Fruit fly (Drosophila melanogaster) whole organism, embryonic: ENCODE data around the gene CG14795.

ENCODE experiments used
- Antp ChIP-seq: fragments of 200-800 bp; sonication (Bioruptor generic); optimal IDR thresholded peaks from 3 replicates; lab custom pipeline; 2016; ENCODE audit warnings: missing biosample characterization, missing genetic modification characterization
- CG10979 ChIP-seq: fragments of 200-800 bp; sonication (Bioruptor generic); optimal IDR thresholded peaks from 2 replicates; lab custom pipeline; 2018; ENCODE audit warnings: missing biosample characterization, mild to moderate bottlenecking, missing genetic modification characterization, moderate library complexity
- CG11247 ChIP-seq: fragments of 200-800 bp; sonication (Bioruptor generic); IDR thresholded peaks from 2 replicates; pipeline ENCODE4 v1.3.6; 2022; ENCODE audit warnings: missing biosample characterization, missing genetic modification characterization
- CG12299 ChIP-seq: fragments of 200-800 bp; sonication (Bioruptor generic); optimal IDR thresholded peaks from 2 replicates; lab custom pipeline; 2018; ENCODE audit warnings: missing biosample characterization, mild to moderate bottlenecking, missing genetic modification characterization
- CG14014 ChIP-seq: fragments of 200-800 bp; sonication (Bioruptor generic); IDR thresholded peaks from 2 replicates; pipeline ENCODE4 v1.3.6; 2022; ENCODE audit warnings: missing biosample characterization, missing genetic modification characterization
- CG15011 ChIP-seq: fragments of 200-800 bp; sonication (Bioruptor generic); optimal IDR thresholded peaks from 3 replicates; lab custom pipeline; 2018; ENCODE audit warnings: missing biosample characterization, mild to moderate bottlenecking, missing genetic modification characterization
- CG17328 ChIP-seq: fragments of 200-800 bp; sonication (Bioruptor generic); IDR thresholded peaks from 2 replicates; pipeline ENCODE4 v1.3.6; 2022; ENCODE audit warnings: missing biosample characterization, missing genetic modification characterization
- CG17912 ChIP-seq: fragments of 200-800 bp; sonication (Bioruptor generic); optimal IDR thresholded peaks from 2 replicates; lab custom pipeline; 2018; ENCODE audit warnings: missing biosample characterization, mild to moderate bottlenecking, missing genetic modification characterization
- CG18262 ChIP-seq: fragments of 200-800 bp; optimal IDR thresholded peaks from 3 replicates; lab custom pipeline; 2019; ENCODE audit warnings: missing biosample characterization, mild to moderate bottlenecking, missing genetic modification characterization, moderate library complexity
- CG32532 ChIP-seq: fragments of 200-800 bp; sonication (Bioruptor generic); IDR thresholded peaks from 2 replicates; pipeline ENCODE4 v1.3.6; 2022; ENCODE audit warnings: missing biosample characterization, missing genetic modification characterization
- CG32772 ChIP-seq: fragments of 200-800 bp; sonication (Bioruptor generic); IDR thresholded peaks from 2 replicates; pipeline ENCODE4 v1.3.6; 2022; ENCODE audit warnings: missing biosample characterization, missing genetic modification characterization
- CG34376 ChIP-seq: fragments of 200-800 bp; sonication (Bioruptor generic); optimal IDR thresholded peaks from 2 replicates; lab custom pipeline; 2018; ENCODE audit warnings: missing biosample characterization, mild to moderate bottlenecking, missing genetic modification characterization
- CG6254 ChIP-seq: fragments of 200-800 bp; sonication (Bioruptor generic); optimal IDR thresholded peaks from 3 replicates; lab custom pipeline; 2017; ENCODE audit warnings: mild to moderate bottlenecking, missing biosample characterization, missing genetic modification reagents, missing genetic modification characterization
- CG7357 ChIP-seq: fragments of 200-800 bp; sonication (Bioruptor generic); IDR thresholded peaks from 3 replicates; pipeline ENCODE4 v1.3.6; 2022; ENCODE audit warnings: missing biosample characterization, missing genetic modification characterization
- CG7556 ChIP-seq: fragments of 200-800 bp; sonication (Bioruptor generic); optimal IDR thresholded peaks from 2 replicates; lab custom pipeline; 2017; ENCODE audit warnings: missing biosample characterization, mild to moderate bottlenecking, missing genetic modification characterization
- CG8089 ChIP-seq: fragments of 200-800 bp; sonication (Bioruptor generic); optimal IDR thresholded peaks from 3 replicates; lab custom pipeline; 2016; ENCODE audit warnings: missing biosample characterization, missing genetic modification characterization
- CG8388 ChIP-seq: fragments of 200-800 bp; sonication (Bioruptor generic); optimal IDR thresholded peaks from 2 replicates; lab custom pipeline; 2019; ENCODE audit warnings: missing biosample characterization, mild to moderate bottlenecking, missing genetic modification characterization, moderate library complexity
- Doc2 ChIP-seq: fragments of 200-800 bp; sonication (Bioruptor generic); IDR thresholded peaks from 2 replicates; pipeline ENCODE4 v1.3.6; 2022; ENCODE audit warnings: missing biosample characterization, missing genetic modification characterization
- Doc3 ChIP-seq: fragments of 200-800 bp; sonication (Bioruptor generic); IDR thresholded peaks from 3 replicates; pipeline ENCODE4 v1.3.6; 2022; ENCODE audit warnings: missing biosample characterization, missing genetic modification characterization; ENCODE audit not compliant: partially characterized antibody
- Dp ChIP-seq: fragments of 200-800 bp; sonication (Bioruptor generic); optimal IDR thresholded peaks from 2 replicates; lab custom pipeline; 2018; ENCODE audit warnings: missing biosample characterization, mild to moderate bottlenecking, missing genetic modification characterization, moderate library complexity
- Fer1 ChIP-seq: fragments of 200-800 bp; sonication (Bioruptor generic); optimal IDR thresholded peaks from 2 replicates; lab custom pipeline; 2017; ENCODE audit warnings: missing biosample characterization, mild to moderate bottlenecking, missing genetic modification characterization
- Hmr ChIP-seq: fragments of 200-800 bp; sonication (Bioruptor generic); optimal IDR thresholded peaks from 3 replicates; lab custom pipeline; 2017; ENCODE audit warnings: mild to moderate bottlenecking, missing biosample characterization, missing genetic modification reagents, missing genetic modification characterization
- Lim3 ChIP-seq: fragments of 200-800 bp; sonication (Bioruptor generic); IDR thresholded peaks from 2 replicates; pipeline ENCODE4 v1.3.6; 2022; ENCODE audit warnings: missing biosample characterization, missing genetic modification characterization
- Nf-YA ChIP-seq: fragments of 200-800 bp; sonication (Bioruptor generic); IDR thresholded peaks from 2 replicates; pipeline ENCODE4 v1.3.6; 2022; ENCODE audit warnings: missing biosample characterization, missing genetic modification characterization
- Oaz ChIP-seq: fragments of 200-800 bp; sonication (Bioruptor generic); IDR thresholded peaks from 2 replicates; pipeline ENCODE4 v1.3.6; 2022; ENCODE audit warnings: missing biosample characterization, missing genetic modification characterization
- PHDP ChIP-seq: fragments of 200-800 bp; sonication (Bioruptor generic); optimal IDR thresholded peaks from 3 replicates; lab custom pipeline; 2018; ENCODE audit warnings: missing biosample characterization, mild to moderate bottlenecking, missing genetic modification characterization, moderate library complexity
- Vsx1 ChIP-seq: fragments of 200-800 bp; sonication (Bioruptor generic); optimal IDR thresholded peaks from 2 replicates; lab custom pipeline; 2017; ENCODE audit warnings: missing biosample characterization, mild to moderate bottlenecking, missing genetic modification characterization, missing genetic modification reagents
- Xrp1 ChIP-seq: fragments of 200-800 bp; sonication (Bioruptor generic); IDR thresholded peaks from 2 replicates; pipeline ENCODE4 v1.3.6; 2022; ENCODE audit warnings: missing biosample characterization, missing genetic modification characterization
- YL-1 ChIP-seq: fragments of 200-800 bp; sonication (Bioruptor generic); optimal IDR thresholded peaks from 3 replicates; lab custom pipeline; 2017; ENCODE audit warnings: missing biosample characterization, mild to moderate bottlenecking, missing genetic modification characterization
- ap ChIP-seq: fragments of 200-800 bp; sonication (Bioruptor generic); IDR thresholded peaks from 2 replicates; pipeline ENCODE4 v1.3.6; 2022; ENCODE audit warnings: missing biosample characterization, missing genetic modification characterization
- ase ChIP-seq: fragments of 200-800 bp; sonication (Bioruptor generic); IDR thresholded peaks from 3 replicates; pipeline ENCODE4 v1.3.6; 2022; ENCODE audit warnings: missing biosample characterization, missing genetic modification characterization
- cad ChIP-seq: fragments of >200 bp; optimal IDR thresholded peaks from 2 replicates; lab custom pipeline; 2017; ENCODE audit warnings: missing biosample characterization, missing genetic modification characterization
- caup ChIP-seq: fragments of 200-800 bp; sonication (Bioruptor generic); optimal IDR thresholded peaks from 3 replicates; lab custom pipeline; 2017; ENCODE audit warnings: missing biosample characterization, mild to moderate bottlenecking, missing genetic modification characterization, moderate library complexity; ENCODE audit not compliant: severe bottlenecking
- crc ChIP-seq: fragments of 200-800 bp; sonication (Bioruptor generic); optimal IDR thresholded peaks from 2 replicates; lab custom pipeline; 2016; ENCODE audit warnings: missing biosample characterization, missing genetic modification characterization
- dan ChIP-seq: fragments of 200-800 bp; sonication (Bioruptor generic); IDR thresholded peaks from 2 replicates; pipeline ENCODE4 v1.3.6; 2022; ENCODE audit warnings: missing biosample characterization, missing genetic modification characterization
- ind ChIP-seq: fragments of 200-800 bp; sonication (Bioruptor generic); optimal IDR thresholded peaks from 3 replicates; lab custom pipeline; 2016; ENCODE audit warnings: missing biosample characterization, missing genetic modification characterization
- jumu ChIP-seq: fragments of 200-800 bp; sonication (Bioruptor generic); optimal IDR thresholded peaks from 3 replicates; lab custom pipeline; 2016; ENCODE audit warnings: missing biosample characterization, missing genetic modification characterization
- lola ChIP-seq, 3 experiments: fragments of >200 bp in 2 of 3; fragments of 200-800 bp in 1 of 3; sonication (Bioruptor generic) in 1 of 3; optimal IDR thresholded peaks; 2 replicates each; lab custom pipeline; 2017 to 2019; ENCODE audit warnings: missing biosample characterization in 3 of 3, missing genetic modification characterization in 3 of 3, mild to moderate bottlenecking in 1 of 3, moderate library complexity in 1 of 3
- luna ChIP-seq: fragments of 200-800 bp; sonication (Bioruptor generic); optimal IDR thresholded peaks from 2 replicates; lab custom pipeline; 2016; ENCODE audit warnings: missing biosample characterization, missing genetic modification characterization
- phol ChIP-seq: fragments of 200-800 bp; sonication (Bioruptor generic); optimal IDR thresholded peaks from 3 replicates; lab custom pipeline; 2018; ENCODE audit warnings: missing biosample characterization, mild to moderate bottlenecking, missing genetic modification characterization, moderate library complexity
- prd ChIP-seq, 3 experiments: fragments of >200 bp in 2 of 3; fragments of 200-800 bp in 1 of 3; sonication (Bioruptor generic) in 1 of 3; optimal IDR thresholded peaks in 2 of 3; IDR thresholded peaks in 1 of 3; 2 replicates in 2 of 3; 3 replicates in 1 of 3; pipeline versions ENCODE4 v1.3.6 to Lab custom; 2017 to 2022; ENCODE audit warnings: missing biosample characterization in 1 of 3, missing genetic modification characterization in 1 of 3
- pros ChIP-seq: fragments of 200-800 bp; sonication (Bioruptor generic); optimal IDR thresholded peaks from 3 replicates; lab custom pipeline; 2019; ENCODE audit warnings: missing biosample characterization, mild to moderate bottlenecking, missing genetic modification characterization, moderate library complexity
- scrt ChIP-seq: fragments of 200-800 bp; sonication (Bioruptor generic); optimal IDR thresholded peaks from 2 replicates; lab custom pipeline; 2018; ENCODE audit warnings: missing biosample characterization, mild to moderate bottlenecking, missing genetic modification characterization, moderate library complexity
- sna ChIP-seq: fragments of 200-800 bp; sonication (Bioruptor generic); IDR thresholded peaks from 2 replicates; pipeline ENCODE4 v1.3.6; 2022; ENCODE audit warnings: missing biosample characterization, missing genetic modification characterization; ENCODE audit not compliant: partially characterized antibody
- sqz ChIP-seq: fragments of 200-800 bp; sonication (Bioruptor generic); optimal IDR thresholded peaks from 3 replicates; lab custom pipeline; 2018; ENCODE audit warnings: missing biosample characterization, mild to moderate bottlenecking, missing genetic modification characterization
- stc ChIP-seq: fragments of 200-800 bp; sonication (Bioruptor generic); IDR thresholded peaks from 2 replicates; pipeline ENCODE4 v1.3.6; 2022; ENCODE audit warnings: missing biosample characterization, missing genetic modification characterization
- tin ChIP-seq: fragments of 200-800 bp; sonication (Bioruptor generic); optimal IDR thresholded peaks from 3 replicates; lab custom pipeline; 2016; ENCODE audit warnings: missing biosample characterization, missing genetic modification characterization
- tna ChIP-seq: fragments of 200-800 bp; sonication (Bioruptor generic); IDR thresholded peaks from 2 replicates; pipeline ENCODE4 v1.3.6; 2022; ENCODE audit warnings: missing biosample characterization, missing genetic modification characterization; ENCODE audit not compliant: partially characterized antibody
- z ChIP-seq: fragments of 200-800 bp; sonication (Bioruptor generic); IDR thresholded peaks from 3 replicates; pipeline ENCODE4 v1.3.6; 2022; ENCODE audit warnings: missing biosample characterization, missing genetic modification characterization

CG14795 gene

DNA sequence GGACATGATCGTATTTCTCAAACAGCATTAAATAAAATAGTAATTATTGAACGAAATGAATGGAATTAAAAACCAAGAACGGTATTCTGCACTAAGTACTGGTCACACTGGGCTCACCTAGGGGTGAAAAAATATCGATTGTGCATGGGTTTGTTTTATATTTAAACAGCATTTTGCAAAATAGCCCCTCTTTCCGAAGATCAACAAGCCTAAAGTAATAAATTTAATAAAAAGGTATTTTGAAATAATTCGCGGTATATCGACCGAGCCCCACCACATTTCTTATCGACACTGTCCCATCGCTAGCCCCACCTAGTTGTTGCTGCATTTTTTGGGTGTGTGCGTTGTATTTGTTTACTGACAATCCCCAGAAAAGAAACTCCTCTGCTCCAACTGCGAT, 42.0 kb downstream of the CG14795 start, which contains the start of gene pck (continued):
- peak in 1 of 3 experiments; percentile 48 for TF ChIP-seq lola (GFP tag; optimal IDR thresholded peaks at IDR 0.05; lab: Kevin White, UChicago)
- 0 out of 2 replicates have a peak, but pooled peaks have one; percentile 42 for TF ChIP-seq CG11247 (GFP tag; lab: Robert Waterston, UW)
- TF ChIP-seq sna (GFP tag; lab: Robert Waterston, UW) = peak; percentile 49; the same call in 1 of the 2 replicates
- TF ChIP-seq z = no peak
- TF ChIP-seq CG7357 (GFP tag; lab: Robert Waterston, UW) = peak; percentile 20; the same call in 1 of the 3 replicates
- no peak for TF ChIP-seq CG8089 (GFP tag; lab: Kevin White, UChicago)
- peak; percentile 64 for TF ChIP-seq CG8388 (GFP tag; lab: Kevin White, UChicago)
- no peak for TF ChIP-seq prd (optimal IDR thresholded peaks at IDR 0.05; lab: Kevin White, UChicago)
- peak; percentile 83 for TF ChIP-seq prd (GFP tag; IDR thresholded peaks at IDR 0.05; lab: Robert Waterston, UW)
- TF ChIP-seq CG32772 (GFP tag; lab: Robert Waterston, UW) = peak; percentile 43; the same call in 1 of the 2 replicates
- TF ChIP-seq stc (GFP tag; lab: Robert Waterston, UW) = peak; percentile 70; the same call in 1 of the 2 replicates
- TF ChIP-seq phol (tag; lab: Kevin White, UChicago) = peak; percentile 53
- peak; percentile 24 for TF ChIP-seq CG12299 (tag; lab: Kevin White, UChicago)
- TF ChIP-seq YL-1 (GFP tag; lab: Kevin White, UChicago) = peak; percentile 84
- TF ChIP-seq dan (GFP tag; lab: Robert Waterston, UW) = no peak
- TF ChIP-seq Dp (GFP tag; lab: Kevin White, UChicago) = peak; percentile 58
- TF ChIP-seq Vsx1 (GFP tag; lab: Kevin White, UChicago) = no peak
- TF ChIP-seq, all 482 proteins: peak for 297

DNA sequence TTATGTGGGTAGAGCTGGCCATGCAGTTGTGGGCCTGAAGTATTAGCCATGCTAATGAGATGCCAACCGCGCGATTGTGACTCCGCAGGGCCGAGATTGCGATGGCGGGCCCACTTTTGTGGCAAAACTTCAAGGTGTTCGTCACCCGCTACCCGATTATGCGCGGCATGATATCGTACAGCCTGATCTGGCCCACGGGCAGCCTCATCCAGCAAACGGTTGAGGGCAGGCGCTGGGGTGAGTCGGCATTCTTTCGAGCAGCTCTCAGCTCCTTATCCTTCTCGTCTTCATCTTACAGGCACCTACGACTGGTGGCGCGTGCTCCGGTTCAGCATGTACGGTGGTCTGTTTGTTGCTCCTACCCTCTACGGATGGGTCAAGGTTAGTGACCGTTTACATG, 42.9 kb downstream of the CG14795 start, which contains the start of gene CG32808:
Gene CG32808, minus strand, starts transcription at position 101 of the 400 bp plus-strand sequence.
- TF ChIP-seq Nf-YA (GFP tag; lab: Robert Waterston, UW) = no peak
- no peak for TF ChIP-seq ase (GFP tag; lab: Robert Waterston, UW)
- no peak for TF ChIP-seq luna
- TF ChIP-seq CG17328 = no peak
- no peak for TF ChIP-seq tna (GFP tag; lab: Robert Waterston, UW)
- TF ChIP-seq Doc2 (GFP tag; lab: Robert Waterston, UW) = no peak
- TF ChIP-seq sqz (GFP tag; lab: Kevin White, UChicago) = no peak
- TF ChIP-seq CG15011 (GFP tag; lab: Kevin White, UChicago) = no peak
- no peak for TF ChIP-seq Hmr
- no peak for TF ChIP-seq PHDP (tag; lab: Kevin White, UChicago)
- no peak for TF ChIP-seq Doc3 (GFP tag; lab: Robert Waterston, UW)
- no peak for TF ChIP-seq jumu (GFP tag; lab: Kevin White, UChicago)
- no peak for TF ChIP-seq CG34376
- TF ChIP-seq Xrp1 (GFP tag; lab: Robert Waterston, UW) = no peak
- TF ChIP-seq scrt = no peak
- TF ChIP-seq Oaz = no peak
- no peak for TF ChIP-seq Antp
- no peak for TF ChIP-seq CG10979 (tag; lab: Kevin White, UChicago)
- TF ChIP-seq caup (GFP tag; lab: Kevin White, UChicago) = no peak
- TF ChIP-seq ind (GFP tag; lab: Kevin White, UChicago) = no peak
- TF ChIP-seq, all 482 proteins: peak for 0

DNA sequence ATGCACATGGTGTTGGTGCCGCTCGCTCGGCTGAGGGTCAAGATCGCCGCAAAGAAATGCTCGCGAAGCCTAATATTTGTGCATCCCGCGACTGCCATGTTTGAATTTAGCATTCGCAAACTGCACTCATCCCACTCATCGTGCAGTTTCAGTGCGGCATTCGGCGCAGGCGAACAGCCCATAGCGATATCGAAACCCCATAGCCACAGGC, 45.3 kb downstream of the CG14795 start, which contains the start of gene CG14778:
Gene CG14778, plus strand, starts transcription at position 112 of the 211 bp plus-strand sequence.
- TF ChIP-seq CG17912 = no peak
- no peak for TF ChIP-seq crc (GFP tag; lab: Kevin White, UChicago)
- TF ChIP-seq CG32532 (GFP tag; lab: Robert Waterston, UW) = no peak
- no peak for TF ChIP-seq CG6254 (GFP tag; lab: Kevin White, UChicago)
- no peak for TF ChIP-seq pros
- TF ChIP-seq tin (GFP tag; lab: Kevin White, UChicago) = no peak
- TF ChIP-seq dan (GFP tag; lab: Robert Waterston, UW) = no peak
- no peak for TF ChIP-seq CG7556 (GFP tag; lab: Kevin White, UChicago)
- TF ChIP-seq Fer1 (GFP tag; lab: Kevin White, UChicago) = no peak
- TF ChIP-seq CG18262 (tag; lab: Kevin White, UChicago) = no peak
- TF ChIP-seq Lim3 = no peak
- TF ChIP-seq CG14014 (GFP tag; lab: Robert Waterston, UW) = no peak
- no peak for TF ChIP-seq CG12299 (tag; lab: Kevin White, UChicago)
- no peak for TF ChIP-seq cad (GFP tag; lab: Kevin White, UChicago)
- TF ChIP-seq ap (GFP tag; lab: Robert Waterston, UW) = no peak
